Worm (Caenorhabditis elegans): ENCODE data around the gene F17E9.15.
"Not testable (repeated sequence)": the region's sequence is repeated elsewhere in the genome, so short reads cannot be mapped to it uniquely, and the experiment has no call there.

The F17E9.15 gene

DNA sequence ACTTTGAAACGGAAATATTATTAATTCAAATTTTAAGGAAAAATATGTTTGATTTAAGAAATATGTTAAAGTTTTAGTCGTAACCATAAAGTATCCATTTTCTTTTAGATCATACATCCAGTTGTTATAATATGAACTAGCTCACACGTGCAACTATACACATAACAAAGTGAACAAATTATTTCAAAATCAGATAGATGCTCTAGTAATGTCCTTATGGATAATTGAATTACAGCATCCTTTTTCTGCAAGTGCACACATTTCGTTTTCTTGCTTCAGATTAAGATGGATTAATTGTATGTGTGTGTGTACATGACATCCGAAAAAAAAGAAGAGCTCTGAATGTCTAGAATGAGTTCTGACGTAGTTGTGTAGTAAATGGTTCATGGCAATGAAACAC is 38.4 kb downstream of the F17E9.15 start:
- TF ChIP-seq ceh-27 (GFP tag; optimal IDR thresholded peaks at IDR 0.05) (no peak), cebp-1 (GFP tag; IDR thresholded peaks at IDR 0.05) (no peak), cebp-1 (tag; optimal IDR thresholded peaks at IDR 0.05) (no peak), ztf-26 (tag; optimal IDR thresholded peaks at IDR 0.05) (no peak), ceh-40 (GFP tag; IDR thresholded peaks at IDR 0.05) (no peak), egl-18 (GFP tag; IDR thresholded peaks at IDR 0.05) (no peak), attf-6 (GFP tag; IDR thresholded peaks at IDR 0.05) (no peak), snpc-3.4 (tag; optimal IDR thresholded peaks at IDR 0.05) (no peak), ztf-3 (GFP tag; optimal IDR thresholded peaks at IDR 0.05) (no peak), F10E7.11 (tag; optimal IDR thresholded peaks at IDR 0.05) (no peak), F22D6.2 (tag; optimal IDR thresholded peaks at IDR 0.05) (no peak), F57C9.4 (tag; optimal IDR thresholded peaks at IDR 0.05) (no peak), K12H6.12 (tag; optimal IDR thresholded peaks at IDR 0.05) (no peak), ama-1 (optimal IDR thresholded peaks at IDR 0.05) (no peak), ama-1 (GFP tag; optimal IDR thresholded peaks at IDR 0.05) (no peak), pbrm-1 (GFP tag; IDR thresholded peaks at IDR 0.05) (no peak)

DNA sequence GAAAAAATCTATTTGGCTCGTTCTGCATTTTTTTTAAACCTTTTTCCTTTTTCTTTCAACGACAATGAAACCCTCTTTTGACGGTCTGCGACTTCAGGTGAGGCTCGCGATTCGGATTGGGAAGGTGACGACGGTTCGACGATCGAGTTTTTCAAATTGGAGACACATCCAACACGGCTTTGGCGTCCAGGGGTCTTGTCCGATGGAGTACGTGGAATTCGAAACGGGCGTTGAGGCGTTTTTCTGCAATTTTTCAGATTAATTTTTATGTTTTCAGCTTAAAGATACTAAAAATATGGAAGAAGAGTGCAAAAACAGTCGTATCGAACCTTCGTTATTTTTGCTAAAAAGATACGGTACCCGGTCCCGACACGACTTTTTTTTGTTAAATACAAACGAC is 41.9 kb downstream of the F17E9.15 start, which contains the start of gene D2096.10:
Gene D2096.10 (minus strand): TSS at position 101 of the 400 bp plus-strand sequence.
- not testable (repeated sequence) for TF ChIP-seq tbx-9 (tag; optimal IDR thresholded peaks at IDR 0.05; ENCODE audit: borderline replicate concordance); dpl-1 (GFP tag; optimal IDR thresholded peaks at IDR 0.05); hlh-12 (tag; optimal IDR thresholded peaks at IDR 0.05)

DNA sequence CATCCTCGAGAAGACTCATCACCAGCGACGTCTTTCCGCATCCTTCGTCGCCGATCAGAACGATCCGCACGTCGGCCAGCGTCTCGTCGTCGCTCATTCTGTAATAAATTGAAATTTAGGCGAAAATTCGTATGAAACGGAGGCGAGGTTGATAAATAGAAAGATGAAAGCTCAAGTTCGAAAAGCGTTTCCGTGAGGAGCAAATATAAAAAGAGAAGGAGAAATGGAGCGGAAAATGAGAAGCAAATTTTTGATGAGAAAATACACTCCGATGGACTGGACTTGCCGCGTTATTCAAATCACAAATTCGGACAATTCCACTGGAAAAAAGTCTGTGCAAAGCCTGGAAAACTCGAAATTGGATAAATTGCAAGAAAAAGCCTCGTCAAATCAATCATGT is 46.9 kb downstream of the F17E9.15 start, which contains the start of gene D2096.11:
Gene D2096.11 (minus strand): TSS at position 101 of the 400 bp plus-strand sequence.
- TF ChIP-seq ztf-18 (tag; optimal IDR thresholded peaks at IDR 0.05), result no peak
- TF ChIP-seq ztf-22 (GFP tag; optimal IDR thresholded peaks at IDR 0.05), result no peak
- TF ChIP-seq Y79H2A.3 (GFP tag; conservative IDR thresholded peaks at IDR 0.05), result no peak

DNA sequence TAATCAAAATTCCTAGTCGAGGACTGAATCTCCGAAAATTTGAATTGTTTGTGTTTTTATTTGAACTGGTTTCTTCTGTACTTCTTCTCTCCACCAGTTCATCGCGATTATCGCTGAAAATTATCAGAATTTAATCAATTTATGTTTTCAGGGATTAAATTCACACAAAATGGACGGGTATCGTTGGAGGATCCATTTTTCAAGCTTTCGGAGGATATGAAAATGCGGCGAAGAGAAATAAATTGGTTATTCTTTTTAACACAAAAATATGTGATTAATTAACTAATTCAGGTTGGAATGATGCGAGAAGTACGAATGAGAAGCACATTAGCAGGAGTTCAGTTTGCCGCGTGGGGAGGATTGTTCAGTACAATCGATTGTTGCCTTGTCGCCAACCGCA is 49.1 kb downstream of the F17E9.15 start, which contains the start of gene timm-17B.2:
Gene timm-17B.2 (plus strand): TSS at position 301 of the 400 bp plus-strand sequence.
- TF ChIP-seq K11D2.4 (GFP tag; IDR thresholded peaks at IDR 0.05) (no peak), snpc-1.1 (tag; optimal IDR thresholded peaks at IDR 0.05; ENCODE audit: insufficient read depth) (no peak), ztf-3 (GFP tag; optimal IDR thresholded peaks at IDR 0.05) (no peak), dpl-1 (GFP tag; optimal IDR thresholded peaks at IDR 0.05) (no peak), let-607 (tag; optimal IDR thresholded peaks at IDR 0.05) (no peak), mel-28 (tag; optimal IDR thresholded peaks at IDR 0.05; ENCODE audit: borderline replicate concordance) (no peak), tbx-9 (tag; optimal IDR thresholded peaks at IDR 0.05; ENCODE audit: borderline replicate concordance) (no peak), hlh-26 (GFP tag; conservative IDR thresholded peaks at IDR 0.05) (no peak), nhr-80 (tag; optimal IDR thresholded peaks at IDR 0.05) (no peak), ceh-79 (tag; optimal IDR thresholded peaks at IDR 0.05) (no peak), T07F8.4 (tag; optimal IDR thresholded peaks at IDR 0.05) (no peak), F57A8.1 (GFP tag; optimal IDR thresholded peaks at IDR 0.05) (no peak), lsy-27 (tag; optimal IDR thresholded peaks at IDR 0.05; ENCODE audit: borderline replicate concordance, insufficient read depth) (no peak)

Measured in whole organism, young adult.